Worm (Caenorhabditis elegans): ENCODE measurements around the gene tomm-20.

Gene tomm-20

ce11 chrV:12296122-12296521, 47.1 kb downstream of the tomm-20 start:
- TF ChIP-seq C06A6.2 (GFP tag; conservative IDR thresholded peaks at IDR 0.05): no peak
- TF ChIP-seq ccch-3 (GFP tag; optimal IDR thresholded peaks at IDR 0.05): no peak
- TF ChIP-seq madf-3 (GFP tag; IDR thresholded peaks at IDR 0.05): no peak
- TF ChIP-seq F57C9.4 (tag; optimal IDR thresholded peaks at IDR 0.05): no peak
- no peak for TF ChIP-seq B0019.2 (GFP tag; conservative IDR thresholded peaks at IDR 0.05)
- TF ChIP-seq dox-1 (GFP tag; IDR thresholded peaks at IDR 0.05): no peak
- TF ChIP-seq F52B5.7 (tag; optimal IDR thresholded peaks at IDR 0.05): no peak
- no peak for TF ChIP-seq D2030.7 (GFP tag; IDR thresholded peaks at IDR 0.05)
- no peak for TF ChIP-seq lin-40 (tag; optimal IDR thresholded peaks at IDR 0.05)
- no peak for TF ChIP-seq ets-4 (GFP tag; optimal IDR thresholded peaks at IDR 0.05)
- TF ChIP-seq lir-1 (GFP tag; conservative IDR thresholded peaks at IDR 0.05): no peak
- TF ChIP-seq ceh-91 (GFP tag; IDR thresholded peaks at IDR 0.05): no peak
- TF ChIP-seq ama-1 (optimal IDR thresholded peaks at IDR 0.05): no peak
- no peak for TF ChIP-seq ama-1 (GFP tag; optimal IDR thresholded peaks at IDR 0.05)
- no peak for TF ChIP-seq dpff-1 (tag; optimal IDR thresholded peaks at IDR 0.05)
- no peak for TF ChIP-seq sdz-38 (tag; optimal IDR thresholded peaks at IDR 0.05)
- no peak for TF ChIP-seq F23B12.7 (tag; optimal IDR thresholded peaks at IDR 0.05; ENCODE audit: insufficient read depth)

- no peak for TF ChIP-seq lsl-1 (GFP tag; optimal IDR thresholded peaks at IDR 0.05)
- TF ChIP-seq Y95B8A.8 (GFP tag; IDR thresholded peaks at IDR 0.05): no peak
- TF ChIP-seq hmg-20 (GFP tag; IDR thresholded peaks at IDR 0.05): no peak
- TF ChIP-seq hrde-1 (tag; optimal IDR thresholded peaks at IDR 0.05; ENCODE audit: borderline replicate concordance): no peak
- no peak for TF ChIP-seq egrh-3 (GFP tag; IDR thresholded peaks at IDR 0.05)
Observed at ce11 chrV:12295520-12295919, 47.7 kb downstream of the tomm-20 start.

ce11 chrV:12295015-12295414, 48.3 kb downstream of the tomm-20 start:
- no peak for TF ChIP-seq atf-7 (tag; optimal IDR thresholded peaks at IDR 0.05)
- no peak for TF ChIP-seq ztf-22 (GFP tag; optimal IDR thresholded peaks at IDR 0.05)
- no peak for TF ChIP-seq die-1 (tag; optimal IDR thresholded peaks at IDR 0.05)
- no peak for TF ChIP-seq ZK185.1 (tag; optimal IDR thresholded peaks at IDR 0.05; ENCODE audit: poor library complexity, severe bottlenecking)
- TF ChIP-seq let-607 (tag; optimal IDR thresholded peaks at IDR 0.05): no peak
- no peak for TF ChIP-seq nhr-80 (tag; optimal IDR thresholded peaks at IDR 0.05)
- no peak for TF ChIP-seq snpc-1.3 (tag; optimal IDR thresholded peaks at IDR 0.05; ENCODE audit: insufficient read depth)
- TF ChIP-seq egl-18 (GFP tag; IDR thresholded peaks at IDR 0.05): no peak
- no peak for TF ChIP-seq Y53F4B.3 (GFP tag; IDR thresholded peaks at IDR 0.05)
- TF ChIP-seq unc-130 (GFP tag; optimal IDR thresholded peaks at IDR 0.05): no peak
- no peak for TF ChIP-seq egl-44 (GFP tag; IDR thresholded peaks at IDR 0.05)
- no peak for TF ChIP-seq attf-3 (GFP tag; conservative IDR thresholded peaks at IDR 0.05)
- TF ChIP-seq lsy-27 (tag; optimal IDR thresholded peaks at IDR 0.05; ENCODE audit: borderline replicate concordance, insufficient read depth): no peak
- TF ChIP-seq hsf-1 (GFP tag; IDR thresholded peaks at IDR 0.05): no peak
- no peak for TF ChIP-seq attf-5 (GFP tag; optimal IDR thresholded peaks at IDR 0.05)
- no peak for TF ChIP-seq Y67H2A.10 (GFP tag; conservative IDR thresholded peaks at IDR 0.05)
- TF ChIP-seq zim-3 (tag; optimal IDR thresholded peaks at IDR 0.05): no peak
